Worm (Caenorhabditis elegans): ENCODE results near the gene C01G6.9.

C01G6.9 gene

ce11 chrII:9308614-9309046 is 13.0 kb upstream of the C01G6.9 start:
- TF ChIP-seq F10B5.3 (tag; optimal IDR thresholded peaks at IDR 0.05) (no peak), unc-62 (GFP tag; optimal IDR thresholded peaks at IDR 0.05 in 1 of 2) (peak in 1 of 2 experiments; percentile 79), unc-62 (tag; optimal IDR thresholded peaks at IDR 0.05) (no peak)

- TF ChIP-seq unc-62 (GFP tag; optimal IDR thresholded peaks at IDR 0.05 in 1 of 2): peak in 1 of 2 experiments; percentile 93
- no peak for TF ChIP-seq unc-62 (tag; optimal IDR thresholded peaks at IDR 0.05)
- TF ChIP-seq hlh-11 (tag; optimal IDR thresholded peaks at IDR 0.05): peak; percentile 14
- TF ChIP-seq daf-16 (GFP tag; optimal IDR thresholded peaks at IDR 0.05): peak in 1 of 2 experiments; percentile 49
- TF ChIP-seq daf-16 (tag; optimal IDR thresholded peaks at IDR 0.05): no peak
- peak in 1 of 2 experiments; percentile 19 for TF ChIP-seq lsy-2 (tag; optimal IDR thresholded peaks at IDR 0.05)
- no peak for TF ChIP-seq nhr-10 (tag; optimal IDR thresholded peaks at IDR 0.05)
- peak; percentile 54 for TF ChIP-seq nhr-11 (tag; optimal IDR thresholded peaks at IDR 0.05)
- no peak for TF ChIP-seq zip-2 (tag; optimal IDR thresholded peaks at IDR 0.05)
- TF ChIP-seq ceh-20 (GFP tag; IDR thresholded peaks at IDR 0.05): peak; percentile 61; the same call in 1 of the 2 replicates
- TF ChIP-seq aha-1 (tag): peak; percentile 67
These were observed 11.2 kb upstream of the C01G6.9 start for ce11 chrII:9306835-9307234.

- no peak for TF ChIP-seq fos-1 (tag; optimal IDR thresholded peaks at IDR 0.05)
- TF ChIP-seq lsy-2 (tag; optimal IDR thresholded peaks at IDR 0.05): no peak
- TF ChIP-seq aha-1 (tag): peak; percentile 23
- no peak for TF ChIP-seq nhr-77 (tag; optimal IDR thresholded peaks at IDR 0.05)
- no peak for TF ChIP-seq lin-29 (GFP tag; IDR thresholded peaks at IDR 0.05)
- no peak for TF ChIP-seq ceh-62 (tag; optimal IDR thresholded peaks at IDR 0.05)
- TF ChIP-seq unc-62 (GFP tag; optimal IDR thresholded peaks at IDR 0.05 in 1 of 2): peak in 1 of 2 experiments; percentile 67
- no peak for TF ChIP-seq unc-62 (tag; optimal IDR thresholded peaks at IDR 0.05)
- 0 out of 2 replicates have a peak, but pooled peaks have one; percentile 17 for TF ChIP-seq ctbp-1 (GFP tag; IDR thresholded peaks at IDR 0.05)
- TF ChIP-seq mep-1 (tag; optimal IDR thresholded peaks at IDR 0.05): no peak
These were observed 10.0 kb upstream of the C01G6.9 start for ce11 chrII:9305575-9305974.

- TF ChIP-seq nhr-77 (tag; optimal IDR thresholded peaks at IDR 0.05) (no peak), daf-16 (GFP tag; optimal IDR thresholded peaks at IDR 0.05) (no peak), daf-16 (tag; optimal IDR thresholded peaks at IDR 0.05) (no peak), ztf-7 (tag; optimal IDR thresholded peaks at IDR 0.05) (no peak), pha-4 (GFP tag; IDR thresholded peaks at IDR 0.05) (no peak), pha-4 (tag; optimal IDR thresholded peaks at IDR 0.05) (no peak), lin-13 (GFP tag; optimal IDR thresholded peaks at IDR 0.05) (no peak), nhr-25 (tag; optimal IDR thresholded peaks at IDR 0.05; ENCODE audit: borderline replicate concordance, insufficient read depth) (no peak), ceh-44 (GFP tag; IDR thresholded peaks at IDR 0.05) (no peak), lir-3 (tag; optimal IDR thresholded peaks at IDR 0.05) (no peak), mdt-29 (GFP tag; IDR thresholded peaks at IDR 0.05) (no peak), madf-5 (GFP tag; IDR thresholded peaks at IDR 0.05) (no peak)
These were observed 9.2 kb upstream of the C01G6.9 start for ce11 chrII:9304849-9305248.

ce11 chrII:9303545-9303944 is 7.9 kb upstream of the C01G6.9 start:
- no peak for TF ChIP-seq nhr-111 (GFP tag; optimal IDR thresholded peaks at IDR 0.05)
- TF ChIP-seq ces-1 (GFP tag; optimal IDR thresholded peaks at IDR 0.05): no peak
- TF ChIP-seq sdz-12 (GFP tag; optimal IDR thresholded peaks at IDR 0.05): no peak
- no peak for TF ChIP-seq hlh-30 (tag; optimal IDR thresholded peaks at IDR 0.05; ENCODE audit: insufficient read depth)
- no peak for TF ChIP-seq skn-1 (tag; optimal IDR thresholded peaks at IDR 0.05)
- TF ChIP-seq vab-7 (GFP tag; IDR thresholded peaks at IDR 0.05): no peak

ce11 chrII:9301065-9301464 is 5.4 kb upstream of the C01G6.9 start:
- peak; percentile 98 for TF ChIP-seq pqm-1 (tag; optimal IDR thresholded peaks at IDR 0.05)
- TF ChIP-seq daf-16 (GFP tag; optimal IDR thresholded peaks at IDR 0.05): peak in 1 of 2 experiments; percentile 55
- TF ChIP-seq daf-16 (tag; optimal IDR thresholded peaks at IDR 0.05): peak; percentile 54
- peak; percentile 13 for TF ChIP-seq mep-1 (tag; optimal IDR thresholded peaks at IDR 0.05)
- peak; percentile 91 for TF ChIP-seq hlh-11 (tag; optimal IDR thresholded peaks at IDR 0.05)
- peak; percentile 78 for TF ChIP-seq dmd-6 (GFP tag; IDR thresholded peaks at IDR 0.05)
- peak; percentile 55 for TF ChIP-seq tra-1 (GFP tag; IDR thresholded peaks at IDR 0.05)
- peak; percentile 38 for TF ChIP-seq nhr-102 (tag; optimal IDR thresholded peaks at IDR 0.05)
- TF ChIP-seq nhr-28 (tag; optimal IDR thresholded peaks at IDR 0.05): peak; percentile 86
- TF ChIP-seq ceh-20 (GFP tag; IDR thresholded peaks at IDR 0.05): peak; percentile 41; the same call in 1 of the 2 replicates
- no peak for TF ChIP-seq unc-39 (tag; optimal IDR thresholded peaks at IDR 0.05)
- peak; percentile 93 for TF ChIP-seq php-3 (GFP tag; IDR thresholded peaks at IDR 0.05)
- no peak for TF ChIP-seq jun-1 (tag; optimal IDR thresholded peaks at IDR 0.05)
- TF ChIP-seq dve-1 (tag; optimal IDR thresholded peaks at IDR 0.05; ENCODE audit: insufficient read depth): peak; percentile 79
- TF ChIP-seq lin-1 (GFP tag; IDR thresholded peaks at IDR 0.05): peak; percentile 83
- peak; percentile 64 for TF ChIP-seq hlh-30 (tag; optimal IDR thresholded peaks at IDR 0.05; ENCODE audit: insufficient read depth)
